Fruit fly (Drosophila melanogaster) whole organism, embryonic: ENCODE measurements around the gene Ttc19.

Experiments
- Awh ChIP-seq: fragments of 200-800 bp; sonication (Bioruptor generic); IDR thresholded peaks from 2 replicates; pipeline ENCODE4, ENCODE4 v1.3.6; 2022; ENCODE audit warnings: missing biosample characterization, missing genetic modification characterization
- BtbVII ChIP-seq: fragments of 200-800 bp; sonication (Bioruptor generic); optimal IDR thresholded peaks from 3 replicates; lab custom pipeline; 2017; ENCODE audit warnings: missing biosample characterization, mild to moderate bottlenecking, missing genetic modification characterization
- CG10366 ChIP-seq: fragments of 200-800 bp; sonication (Bioruptor generic); IDR thresholded peaks from 2 replicates; pipeline ENCODE4 v1.3.6; 2022; ENCODE audit warnings: missing biosample characterization, missing genetic modification characterization
- CG10543 ChIP-seq: fragments of 200-800 bp; sonication (Bioruptor generic); optimal IDR thresholded peaks from 3 replicates; lab custom pipeline; 2017; ENCODE audit warnings: missing biosample characterization, mild to moderate bottlenecking, missing genetic modification characterization, moderate library complexity
- CG12071 ChIP-seq: fragments of 200-800 bp; sonication (Bioruptor generic); optimal IDR thresholded peaks from 3 replicates; lab custom pipeline; 2018; ENCODE audit warnings: missing biosample characterization, mild to moderate bottlenecking, missing genetic modification characterization
- CG12219 ChIP-seq: fragments of 200-800 bp; sonication (Bioruptor generic); optimal IDR thresholded peaks from 3 replicates; lab custom pipeline; 2018; ENCODE audit warnings: missing biosample characterization, mild to moderate bottlenecking, missing genetic modification characterization
- CG12769 ChIP-seq: fragments of 200-800 bp; sonication (Bioruptor generic); optimal IDR thresholded peaks from 2 replicates; lab custom pipeline; 2019; ENCODE audit warnings: missing biosample characterization, mild to moderate bottlenecking, missing genetic modification characterization, moderate library complexity
- CG13123 ChIP-seq: fragments of 200-800 bp; sonication (Bioruptor generic); optimal IDR thresholded peaks from 2 replicates; lab custom pipeline; 2016; ENCODE audit warnings: missing biosample characterization, missing genetic modification characterization
- CG13296 ChIP-seq: fragments of 200-800 bp; sonication (Bioruptor generic); optimal IDR thresholded peaks from 3 replicates; lab custom pipeline; 2018; ENCODE audit warnings: missing biosample characterization, mild to moderate bottlenecking, missing genetic modification characterization
- CG15514 ChIP-seq: fragments of 200-800 bp; sonication (Bioruptor generic); optimal IDR thresholded peaks from 3 replicates; lab custom pipeline; 2017; ENCODE audit warnings: missing biosample characterization, missing genetic modification characterization, mild to moderate bottlenecking, moderate library complexity, missing genetic modification reagents
- CG15696 ChIP-seq: fragments of 200-800 bp; sonication (Bioruptor generic); optimal IDR thresholded peaks from 2 replicates; lab custom pipeline; 2019; ENCODE audit warnings: missing biosample characterization, mild to moderate bottlenecking, missing genetic modification characterization, moderate library complexity
- CG16815 ChIP-seq: fragments of 200-800 bp; sonication (Bioruptor generic); optimal IDR thresholded peaks from 3 replicates; lab custom pipeline; 2017; ENCODE audit warnings: missing biosample characterization, mild to moderate bottlenecking, missing genetic modification characterization
- CG17385 ChIP-seq: fragments of 200-800 bp; sonication (Bioruptor generic); optimal IDR thresholded peaks from 3 replicates; lab custom pipeline; 2018; ENCODE audit warnings: missing biosample characterization, mild to moderate bottlenecking, missing genetic modification characterization
- CG17829 ChIP-seq: fragments of 200-800 bp; optimal IDR thresholded peaks from 2 replicates; lab custom pipeline; 2019; ENCODE audit warnings: missing biosample characterization, mild to moderate bottlenecking, missing genetic modification characterization, moderate library complexity
- CG18011 ChIP-seq: fragments of 200-800 bp; sonication (Bioruptor generic); optimal IDR thresholded peaks from 2 replicates; lab custom pipeline; 2017; ENCODE audit warnings: missing biosample characterization, missing genetic modification characterization, mild to moderate bottlenecking, moderate library complexity, missing genotype
- CG2199 ChIP-seq: fragments of 200-800 bp; sonication (Bioruptor generic); IDR thresholded peaks from 3 replicates; pipeline ENCODE4 v1.3.6; 2022; ENCODE audit warnings: missing biosample characterization, missing genetic modification characterization
- CG2202 ChIP-seq: fragments of 200-800 bp; sonication (Bioruptor generic); optimal IDR thresholded peaks from 2 replicates; lab custom pipeline; 2018; ENCODE audit warnings: missing biosample characterization, mild to moderate bottlenecking, missing genetic modification characterization
- CG31365 ChIP-seq: fragments of 200-800 bp; sonication (Bioruptor generic); optimal IDR thresholded peaks from 2 replicates; lab custom pipeline; 2018; ENCODE audit warnings: missing biosample characterization, mild to moderate bottlenecking, missing genetic modification characterization
- CG33557 ChIP-seq: fragments of 200-800 bp; sonication (Bioruptor generic); optimal IDR thresholded peaks from 2 replicates; lab custom pipeline; 2019; ENCODE audit warnings: missing biosample characterization, mild to moderate bottlenecking, missing genetic modification characterization, moderate library complexity
- CG34422 ChIP-seq: fragments of 200-800 bp; sonication (Bioruptor generic); IDR thresholded peaks from 3 replicates; pipeline ENCODE4 v1.3.6; 2022; ENCODE audit warnings: missing biosample characterization, missing genetic modification characterization
- CG4360 ChIP-seq: fragments of 200-800 bp; sonication (Bioruptor generic); IDR thresholded peaks from 2 replicates; pipeline ENCODE4 v1.3.6; 2022; ENCODE audit warnings: missing biosample characterization, missing genetic modification characterization
- CG6791 ChIP-seq: fragments of 200-800 bp; sonication (Bioruptor generic); IDR thresholded peaks from 3 replicates; pipeline ENCODE4 v1.3.6; 2022; ENCODE audit warnings: missing biosample characterization, missing genetic modification characterization; ENCODE audit not compliant: partially characterized antibody
- CG6854 ChIP-seq: fragments of 200-800 bp; sonication (Bioruptor generic); optimal IDR thresholded peaks from 3 replicates; lab custom pipeline; 2017; ENCODE audit warnings: missing biosample characterization, mild to moderate bottlenecking, missing genetic modification characterization
- CG8478 ChIP-seq: fragments of >200 bp; optimal IDR thresholded peaks from 2 replicates; lab custom pipeline; 2018
- CG9817 ChIP-seq: fragments of 200-800 bp; sonication (Bioruptor generic); optimal IDR thresholded peaks from 2 replicates; lab custom pipeline; 2018; ENCODE audit warnings: missing biosample characterization, mild to moderate bottlenecking, missing genetic modification characterization, moderate library complexity
- CHES-1-like ChIP-seq: fragments of 200-800 bp; sonication (Bioruptor generic); optimal IDR thresholded peaks from 2 replicates; lab custom pipeline; 2016; ENCODE audit warnings: missing biosample characterization, missing genetic modification characterization
- CTCF ChIP-seq: fragments of 200-800 bp; sonication (Bioruptor generic); optimal IDR thresholded peaks from 2 replicates; lab custom pipeline; 2017; ENCODE audit warnings: missing biosample characterization, mild to moderate bottlenecking, missing genetic modification characterization, moderate library complexity
- Elba2 ChIP-seq: fragments of 200-800 bp; sonication (Bioruptor generic); optimal IDR thresholded peaks from 3 replicates; lab custom pipeline; 2016; ENCODE audit warnings: missing biosample characterization, missing genetic modification characterization
- Hmx ChIP-seq: fragments of 200-800 bp; sonication (Bioruptor generic); optimal IDR thresholded peaks from 2 replicates; lab custom pipeline; 2016; ENCODE audit warnings: missing biosample characterization, missing genetic modification characterization
- Nf-YA ChIP-seq: fragments of 200-800 bp; sonication (Bioruptor generic); IDR thresholded peaks from 2 replicates; pipeline ENCODE4 v1.3.6; 2022; ENCODE audit warnings: missing biosample characterization, missing genetic modification characterization
- Sin3A ChIP-seq: fragments of >200 bp; optimal IDR thresholded peaks from 2 replicates; lab custom pipeline; 2018
- Ssrp ChIP-seq: fragments of 200-800 bp; sonication (Bioruptor generic); optimal IDR thresholded peaks from 2 replicates; lab custom pipeline; 2018; ENCODE audit warnings: missing biosample characterization, mild to moderate bottlenecking, missing genetic modification characterization, moderate library complexity
- ap ChIP-seq: fragments of 200-800 bp; sonication (Bioruptor generic); IDR thresholded peaks from 2 replicates; pipeline ENCODE4 v1.3.6; 2022; ENCODE audit warnings: missing biosample characterization, missing genetic modification characterization
- bbx ChIP-seq: fragments of 200-800 bp; sonication (Bioruptor generic); IDR thresholded peaks from 2 replicates; pipeline ENCODE4 v1.3.6; 2022; ENCODE audit warnings: missing biosample characterization, missing genetic modification characterization; ENCODE audit not compliant: partially characterized antibody
- cad ChIP-seq: fragments of >200 bp; optimal IDR thresholded peaks from 2 replicates; lab custom pipeline; 2017; ENCODE audit warnings: missing biosample characterization, missing genetic modification characterization
- cg ChIP-seq: fragments of 200-800 bp; sonication (Bioruptor generic); optimal IDR thresholded peaks from 3 replicates; lab custom pipeline; 2019; ENCODE audit warnings: missing biosample characterization, mild to moderate bottlenecking, missing genetic modification characterization, moderate library complexity
- chinmo ChIP-seq: fragments of 200-800 bp; sonication (Bioruptor generic); IDR thresholded peaks from 4 replicates; pipeline ENCODE4 v1.3.6; 2022; ENCODE audit warnings: missing biosample characterization, missing genetic modification characterization; ENCODE audit not compliant: partially characterized antibody
- da ChIP-seq: fragments of 200-800 bp; sonication (Bioruptor generic); optimal IDR thresholded peaks from 2 replicates; lab custom pipeline; 2016; ENCODE audit warnings: missing biosample characterization, missing genetic modification characterization
- ems ChIP-seq: fragments of 200-800 bp; sonication (Bioruptor generic); optimal IDR thresholded peaks from 3 replicates; lab custom pipeline; 2016; ENCODE audit warnings: missing biosample characterization, missing genetic modification characterization
- esg ChIP-seq: fragments of 200-800 bp; sonication (Bioruptor generic); conservative IDR thresholded peaks from 2 replicates; pipeline ENCODE4 v1.3.6; 2022; ENCODE audit warnings: missing biosample characterization, missing genetic modification characterization
- fd102C ChIP-seq: fragments of 200-800 bp; sonication (Bioruptor generic); optimal IDR thresholded peaks from 2 replicates; lab custom pipeline; 2018; ENCODE audit warnings: missing biosample characterization, mild to moderate bottlenecking, missing genetic modification characterization, moderate library complexity
- nau ChIP-seq: fragments of 200-800 bp; sonication (Bioruptor generic); optimal IDR thresholded peaks from 3 replicates; lab custom pipeline; 2017; ENCODE audit warnings: missing biosample characterization, mild to moderate bottlenecking, missing genetic modification characterization, missing genetic modification reagents
- onecut ChIP-seq: fragments of 200-800 bp; sonication (Bioruptor generic); IDR thresholded peaks from 2 replicates; pipeline ENCODE4 v1.3.6; 2022; ENCODE audit warnings: missing biosample characterization, missing genetic modification characterization
- pfk ChIP-seq: fragments of 200-800 bp; sonication (Bioruptor generic); optimal IDR thresholded peaks from 2 replicates; lab custom pipeline; 2018; ENCODE audit warnings: missing biosample characterization, mild to moderate bottlenecking, missing genetic modification characterization, moderate library complexity
- pzg ChIP-seq: fragments of 200-800 bp; sonication (Bioruptor generic); optimal IDR thresholded peaks from 3 replicates; lab custom pipeline; 2018; ENCODE audit warnings: missing biosample characterization, mild to moderate bottlenecking, missing genetic modification characterization, moderate library complexity
- ranshi ChIP-seq: fragments of 200-800 bp; sonication (Bioruptor generic); IDR thresholded peaks from 2 replicates; pipeline ENCODE4 v1.3.6; 2022; ENCODE audit warnings: missing biosample characterization, missing genetic modification characterization
- sim ChIP-seq: fragments of 200-800 bp; sonication (Bioruptor generic); IDR thresholded peaks from 2 replicates; pipeline ENCODE4 v1.3.6; 2022; ENCODE audit warnings: missing biosample characterization, missing genetic modification characterization
- sna ChIP-seq: fragments of 200-800 bp; sonication (Bioruptor generic); IDR thresholded peaks from 2 replicates; pipeline ENCODE4 v1.3.6; 2022; ENCODE audit warnings: missing biosample characterization, missing genetic modification characterization; ENCODE audit not compliant: partially characterized antibody
- so ChIP-seq: fragments of 200-800 bp; sonication (Bioruptor generic); IDR thresholded peaks from 3 replicates; pipeline ENCODE4 v1.3.6; 2022; ENCODE audit warnings: missing biosample characterization, missing genetic modification characterization
- sqz ChIP-seq: fragments of 200-800 bp; sonication (Bioruptor generic); optimal IDR thresholded peaks from 3 replicates; lab custom pipeline; 2018; ENCODE audit warnings: missing biosample characterization, mild to moderate bottlenecking, missing genetic modification characterization

Gene Ttc19

DNA sequence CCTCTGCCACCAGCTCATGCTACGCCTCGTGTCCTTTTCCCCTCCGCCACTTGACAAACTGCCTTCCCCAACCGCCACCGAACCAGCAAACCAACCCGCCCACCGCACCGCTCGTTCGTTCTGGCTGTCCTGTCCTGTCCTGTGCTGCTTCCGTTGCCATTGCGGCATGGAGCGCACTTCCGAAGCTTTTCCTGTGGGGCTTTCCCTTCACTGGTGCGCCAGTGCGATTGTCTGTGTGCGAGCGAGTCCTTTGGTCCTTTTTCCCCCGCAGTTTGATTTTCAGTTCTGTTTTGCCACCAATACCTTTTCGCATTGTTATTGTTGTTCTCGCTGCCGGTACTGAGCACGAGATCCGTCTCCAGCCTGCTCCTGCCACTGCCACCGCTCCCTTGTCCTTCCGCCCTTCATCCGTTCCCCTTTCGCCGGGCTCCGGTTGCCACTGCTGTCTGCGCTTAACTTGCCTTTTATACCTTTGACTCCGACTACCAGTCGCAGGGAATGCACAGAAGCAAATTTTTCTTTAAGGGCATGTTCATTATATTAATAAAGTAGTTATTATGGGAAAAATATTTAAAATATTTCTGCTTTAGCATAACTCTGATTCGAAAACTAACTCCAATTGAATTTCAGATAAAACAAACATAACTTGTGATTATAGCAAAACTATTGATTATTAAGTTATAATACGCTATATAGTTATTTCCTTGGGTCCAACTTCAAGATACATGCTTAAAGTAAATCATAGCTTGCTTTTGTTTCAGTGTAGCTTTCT lies 20.8 kb downstream of the Ttc19 start (continued):
- TF ChIP-seq bbx (GFP tag; lab: Robert Waterston, UW) = no peak
- TF ChIP-seq CG13296 (GFP tag; lab: Kevin White, UChicago) = peak; percentile 85
- peak; percentile 76 for TF ChIP-seq CG17385 (GFP tag; lab: Kevin White, UChicago)
- TF ChIP-seq sim (GFP tag; lab: Robert Waterston, UW) = no peak
- peak; percentile 61 for TF ChIP-seq CG12769 (tag; lab: Kevin White, UChicago)
- TF ChIP-seq CG6854 (GFP tag; lab: Kevin White, UChicago) = peak; percentile 53
- TF ChIP-seq Ssrp (tag; lab: Kevin White, UChicago) = peak; percentile 76
- TF ChIP-seq CG15514 (GFP tag; lab: Kevin White, UChicago) = peak; percentile 53
- TF ChIP-seq CHES-1-like (GFP tag; lab: Kevin White, UChicago) = no peak
- TF ChIP-seq CG2202 = no peak
- TF ChIP-seq CG15696 = peak; percentile 9
- no peak for TF ChIP-seq cg (GFP tag; lab: Kevin White, UChicago)
- no peak for TF ChIP-seq sna (GFP tag; lab: Robert Waterston, UW)
- 0 out of 4 replicates have a peak, but pooled peaks have one; percentile 38 for TF ChIP-seq chinmo (GFP tag; lab: Robert Waterston, UW)
- no peak for TF ChIP-seq CG34422 (GFP tag; lab: Robert Waterston, UW)
- TF ChIP-seq Awh (GFP tag; lab: Robert Waterston, UW) = no peak
- TF ChIP-seq CG10543 (GFP tag; lab: Kevin White, UChicago) = peak; percentile 80
- TF ChIP-seq CG12219 (GFP tag; lab: Kevin White, UChicago) = peak; percentile 54
- TF ChIP-seq Sin3A (lab: Kevin White, UChicago) = no peak
- no peak for TF ChIP-seq CG33557 (GFP tag; lab: Kevin White, UChicago)
- TF ChIP-seq CG9817 (tag; lab: Kevin White, UChicago) = peak; percentile 65
- TF ChIP-seq CG6791 (GFP tag; lab: Robert Waterston, UW) = no peak
- TF ChIP-seq CG31365 (tag; lab: Kevin White, UChicago) = no peak
- peak; percentile 39 for TF ChIP-seq sqz (GFP tag; lab: Kevin White, UChicago)
- TF ChIP-seq ranshi (GFP tag; lab: Robert Waterston, UW) = 0 out of 2 replicates have a peak, but pooled peaks have one; percentile 6
- peak; percentile 60; the same call in 1 of the 3 replicates for TF ChIP-seq so
- peak; percentile 56 for TF ChIP-seq CG17829 (tag; lab: Kevin White, UChicago)
- TF ChIP-seq CG18011 (GFP tag; lab: Kevin White, UChicago) = peak; percentile 19
- peak; percentile 25 for TF ChIP-seq CG16815 (GFP tag; lab: Kevin White, UChicago)
- TF ChIP-seq pfk (GFP tag; lab: Kevin White, UChicago) = no peak
- peak; percentile 49; the same call in 1 of the 2 replicates for TF ChIP-seq esg (GFP tag; lab: Robert Waterston, UW)
- no peak for TF ChIP-seq ems
- no peak for TF ChIP-seq CG4360 (GFP tag; lab: Robert Waterston, UW)
- no peak for TF ChIP-seq da (GFP tag; lab: Kevin White, UChicago)
- TF ChIP-seq CG10366 (GFP tag; lab: Robert Waterston, UW) = peak; percentile 27; the same call in 1 of the 2 replicates
- TF ChIP-seq CG13123 = no peak
- TF ChIP-seq ap = no peak
- peak; percentile 76 for TF ChIP-seq BtbVII (GFP tag; lab: Kevin White, UChicago)
- TF ChIP-seq fd102C (GFP tag; lab: Kevin White, UChicago) = no peak
- TF ChIP-seq CG8478 (lab: Kevin White, UChicago) = no peak
- TF ChIP-seq cad (GFP tag; lab: Kevin White, UChicago) = no peak
- no peak for TF ChIP-seq CG2199 (GFP tag; lab: Robert Waterston, UW)
- TF ChIP-seq Elba2 = no peak
- TF ChIP-seq nau = peak; percentile 54
- no peak for TF ChIP-seq pzg (GFP tag; lab: Kevin White, UChicago)
- no peak for TF ChIP-seq Nf-YA (GFP tag; lab: Robert Waterston, UW)
- TF ChIP-seq Hmx (GFP tag; lab: Kevin White, UChicago) = peak; percentile 9
- peak; percentile 55 for TF ChIP-seq onecut (GFP tag; lab: Robert Waterston, UW)
- TF ChIP-seq CTCF = no peak
- TF ChIP-seq CG12071 = peak; percentile 25
